Fruit fly (Drosophila melanogaster): ENCODE data around the gene CG32037.

CG32037 gene

dm6 chr3L:9476829-9477228, 15.2 kb downstream of the CG32037 start, which contains the start of the genes Uch-L5 and Jarid2 (continued):
- TF ChIP-seq emc (GFP tag; optimal IDR thresholded peaks at IDR 0.05) (peak; percentile 34), Mes4 (GFP tag; optimal IDR thresholded peaks at IDR 0.05) (peak; percentile 14), caup (GFP tag; optimal IDR thresholded peaks at IDR 0.05; ENCODE audit: severe bottlenecking) (peak; percentile 37), Tbp (GFP tag; optimal IDR thresholded peaks at IDR 0.05) (no peak), D19A (tag; optimal IDR thresholded peaks at IDR 0.05) (no peak), Atf-2 (GFP tag; optimal IDR thresholded peaks at IDR 0.05) (peak; percentile 9), CG9876 (GFP tag; optimal IDR thresholded peaks at IDR 0.05) (peak; percentile 9), dan (GFP tag; IDR thresholded peaks at IDR 0.05) (no peak), zen2 (GFP tag; IDR thresholded peaks at IDR 0.05; ENCODE audit: partially characterized antibody) (no peak), CG4360 (GFP tag; IDR thresholded peaks at IDR 0.05) (peak; percentile 12), ken (GFP tag; IDR thresholded peaks at IDR 0.05) (0 out of 3 replicates have a peak, but pooled peaks have one; percentile 47), disco-r (GFP tag; optimal IDR thresholded peaks at IDR 0.05) (peak; percentile 62), wor (GFP tag; IDR thresholded peaks at IDR 0.05) (no peak), CG14667 (GFP tag; IDR thresholded peaks at IDR 0.05) (no peak), pzg (GFP tag; optimal IDR thresholded peaks at IDR 0.05) (peak; percentile 95), CG7372 (GFP tag; IDR thresholded peaks at IDR 0.05) (no peak), Sox102F (GFP tag; optimal IDR thresholded peaks at IDR 0.05) (no peak), CG33557 (GFP tag; optimal IDR thresholded peaks at IDR 0.05) (peak; percentile 7), CG33213 (GFP tag; optimal IDR thresholded peaks at IDR 0.05) (no peak), pfk (GFP tag; optimal IDR thresholded peaks at IDR 0.05) (peak; percentile 52), CG18476 (GFP tag; optimal IDR thresholded peaks at IDR 0.05) (no peak), ftz-f1 (GFP tag; optimal IDR thresholded peaks at IDR 0.05) (no peak), Abd-B (GFP tag; optimal IDR thresholded peaks at IDR 0.05) (no peak), Dref (GFP tag; IDR thresholded peaks at IDR 0.05) (peak; percentile 48), CG17359 (tag; optimal IDR thresholded peaks at IDR 0.05) (peak; percentile 11), lola (GFP tag; optimal IDR thresholded peaks at IDR 0.05) (no peak), CG16779 (GFP tag; IDR thresholded peaks at IDR 0.05) (no peak), ara (GFP tag; IDR thresholded peaks at IDR 0.05) (peak; percentile 41; the same call in 1 of the 2 replicates), Fer1 (GFP tag; optimal IDR thresholded peaks at IDR 0.05) (peak; percentile 44), Hey (tag; optimal IDR thresholded peaks at IDR 0.05) (no peak), CG4404 (GFP tag; IDR thresholded peaks at IDR 0.05) (no peak), p53 (GFP tag; optimal IDR thresholded peaks at IDR 0.05) (peak; percentile 55), CG12391 (tag; optimal IDR thresholded peaks at IDR 0.05) (peak; percentile 54), Scr (GFP tag; IDR thresholded peaks at IDR 0.05; ENCODE audit: partially characterized antibody) (no peak), tgo (GFP tag; IDR thresholded peaks at IDR 0.05) (no peak), D (optimal IDR thresholded peaks at IDR 0.05) (no peak), D (GFP tag; optimal IDR thresholded peaks at IDR 0.05) (no peak), lab (GFP tag; optimal IDR thresholded peaks at IDR 0.05) (peak; percentile 65), CG7271 (tag; optimal IDR thresholded peaks at IDR 0.05) (peak; percentile 48), her (GFP tag; optimal IDR thresholded peaks at IDR 0.05) (peak; percentile 79), BtbVII (GFP tag; optimal IDR thresholded peaks at IDR 0.05) (no peak), CG17568 (GFP tag; optimal IDR thresholded peaks at IDR 0.05) (no peak), CG8765 (GFP tag; IDR thresholded peaks at IDR 0.05) (no peak), CG2889 (GFP tag; IDR thresholded peaks at IDR 0.05) (no peak), pho (GFP tag; optimal IDR thresholded peaks at IDR 0.05) (peak; percentile 51), CG14860 (GFP tag; IDR thresholded peaks at IDR 0.05; ENCODE audit: partially characterized antibody) (no peak), fu2 (GFP tag; optimal IDR thresholded peaks at IDR 0.05) (peak; percentile 56), Sin3A (optimal IDR thresholded peaks at IDR 0.05) (peak; percentile 79), cwo (GFP tag; optimal IDR thresholded peaks at IDR 0.05) (no peak), lbe (GFP tag; optimal IDR thresholded peaks at IDR 0.05) (no peak), gro (GFP tag; optimal IDR thresholded peaks at IDR 0.05) (no peak)

Measured in whole organism, embryonic.